Worm (Caenorhabditis elegans) whole organism, L4/young adult: ENCODE results near the gene C46E10.3.

Experiments used
- W03F9.2 ChIP-seq: fragments of 150-350 bp; optimal IDR thresholded peaks from 2 replicates; lab custom pipeline; 2014; ENCODE audit warnings: missing biosample characterization, missing genetic modification characterization
- dao-5 ChIP-seq: sonication (generic microtip); optimal IDR thresholded peaks from 2 replicates; lab custom pipeline; 2016; ENCODE audit warnings: missing genotype, missing genetic modification characterization, moderate library complexity, missing compliant biosample characterization
- him-1 ChIP-seq: sonication (generic microtip); optimal IDR thresholded peaks from 2 replicates; lab custom pipeline; 2016; ENCODE audit warnings: missing genotype, missing genetic modification reagents, missing genetic modification characterization, missing compliant biosample characterization

Gene C46E10.3

DNA sequence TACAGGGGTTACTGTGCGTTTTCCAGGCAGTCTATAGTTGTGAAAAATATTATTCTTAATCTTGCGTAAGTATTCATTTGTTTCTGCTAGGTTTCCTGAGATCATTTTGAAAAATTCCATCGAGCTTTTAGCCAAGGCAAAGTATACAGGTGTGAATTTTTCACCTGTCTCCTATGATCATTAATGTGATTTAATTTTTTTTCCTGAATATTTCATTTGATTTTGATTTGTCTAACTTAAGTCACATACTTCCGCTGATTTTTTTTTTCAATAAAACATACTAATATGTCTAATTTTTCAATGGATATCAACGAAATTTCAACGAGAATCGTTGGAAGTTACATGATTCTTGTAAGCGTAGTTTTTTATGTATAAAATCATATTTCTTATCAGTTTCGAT lies 15.8 kb upstream of the C46E10.3 start, which contains the start of gene srx-108:
Gene srx-108 (plus strand): TSS at position 301 of the 400 bp plus-strand sequence.
- TF ChIP-seq dao-5 (tag; lab: Kevin White, UChicago) = no peak
- no peak for TF ChIP-seq him-1 (tag; lab: Kevin White, UChicago)
- no peak for TF ChIP-seq W03F9.2 (tag; lab: Kevin White, UChicago)

DNA sequence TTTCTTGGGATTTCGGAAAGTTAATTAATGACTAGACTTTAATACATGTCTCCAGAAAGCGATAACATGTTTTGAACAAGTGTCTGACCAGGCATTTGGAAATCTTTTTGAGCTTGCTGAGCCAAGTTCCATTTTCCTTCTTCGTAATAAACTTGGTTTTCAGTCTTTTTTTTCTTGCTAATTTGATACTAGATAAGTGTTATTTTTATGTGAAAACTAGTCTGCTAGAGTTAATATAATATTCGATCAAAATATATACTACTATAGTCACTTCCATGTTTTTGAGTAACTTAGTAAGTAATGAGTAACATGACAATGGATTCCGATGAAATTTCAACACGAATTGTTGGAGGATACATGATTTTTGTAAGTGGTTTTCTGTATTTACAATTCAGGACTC lies 11.9 kb upstream of the C46E10.3 start, which contains the start of gene srx-110:
Gene srx-110 (plus strand): TSS at position 301 of the 400 bp plus-strand sequence.
- TF ChIP-seq him-1 (tag; lab: Kevin White, UChicago) (no peak), W03F9.2 (tag; lab: Kevin White, UChicago) (no peak), dao-5 (tag; lab: Kevin White, UChicago) (no peak)

DNA sequence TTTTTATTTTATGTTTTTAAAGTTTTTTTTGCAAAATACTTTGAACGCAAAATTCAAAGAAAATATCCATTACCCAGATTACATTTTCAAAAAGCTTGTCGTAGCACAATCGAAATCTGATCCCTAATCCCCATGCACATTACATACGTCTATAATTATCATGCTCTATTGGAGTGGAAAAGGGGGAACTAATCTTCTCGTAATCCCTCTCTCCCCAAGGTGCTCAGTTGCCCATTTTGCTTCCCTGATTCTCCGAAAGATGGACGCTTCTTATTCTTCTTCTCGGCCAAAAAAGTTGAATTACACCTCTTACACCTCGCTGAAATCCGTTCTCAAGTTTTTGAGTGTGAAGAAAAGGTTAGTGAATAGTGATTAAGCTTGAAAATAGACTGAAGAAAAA lies 10.1 kb upstream of the C46E10.3 start, which contains the start of gene fbxc-53:
Gene fbxc-53 (plus strand): TSS at position 245 of the 400 bp plus-strand sequence.
- TF ChIP-seq W03F9.2 (tag; lab: Kevin White, UChicago) (no peak), dao-5 (tag; lab: Kevin White, UChicago) (no peak), him-1 (tag; lab: Kevin White, UChicago) (no peak)

DNA sequence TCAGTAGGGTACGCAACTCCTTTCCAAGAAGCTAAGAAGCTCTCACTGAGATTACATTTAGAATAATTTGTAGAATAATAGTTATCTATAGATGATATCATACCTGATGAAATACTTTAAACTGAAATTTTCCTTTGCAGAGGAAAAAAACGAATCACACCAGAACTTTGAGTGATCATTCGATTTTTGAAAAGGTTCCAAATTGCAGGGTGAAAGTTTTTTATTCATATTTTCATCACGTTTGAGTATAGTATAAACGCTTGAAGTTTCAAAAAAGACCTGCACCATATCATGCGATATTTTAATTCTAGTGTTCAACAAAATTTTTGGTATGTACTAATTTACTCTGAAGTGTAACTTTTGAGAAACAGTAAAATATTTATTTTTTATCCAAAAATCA lies 6.5 kb upstream of the C46E10.3 start, which contains the start of gene srh-100:
Gene srh-100 (minus strand): TSS at position 101 of the 400 bp plus-strand sequence.
- TF ChIP-seq dao-5 (tag; lab: Kevin White, UChicago) = no peak
- TF ChIP-seq W03F9.2 (tag; lab: Kevin White, UChicago) = no peak
- TF ChIP-seq him-1 (tag; lab: Kevin White, UChicago) = no peak

DNA sequence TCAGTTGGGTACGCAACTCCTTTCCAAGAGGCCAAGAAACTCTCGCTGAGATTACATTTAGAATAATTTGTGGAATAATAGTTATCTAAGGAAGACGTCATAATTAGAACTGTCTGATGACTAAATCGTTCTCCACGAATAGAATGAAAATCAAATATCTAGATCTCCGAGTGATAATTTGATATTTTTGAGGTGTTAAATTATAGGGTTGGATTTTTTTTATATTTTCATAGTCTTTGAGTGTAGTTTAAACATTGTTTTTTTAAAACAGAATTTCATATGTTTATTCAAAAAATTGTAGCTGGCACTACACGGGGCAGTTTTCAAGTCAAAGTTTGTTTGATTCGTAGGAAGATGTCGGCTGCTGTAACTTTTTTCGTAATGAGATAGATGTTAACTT lies 4.7 kb upstream of the C46E10.3 start, which contains the start of gene srh-99:
Gene srh-99 (minus strand): TSS at position 101 of the 400 bp plus-strand sequence.
- TF ChIP-seq W03F9.2 (tag; lab: Kevin White, UChicago) (no peak), dao-5 (tag; lab: Kevin White, UChicago) (no peak), him-1 (tag; lab: Kevin White, UChicago) (no peak)

DNA sequence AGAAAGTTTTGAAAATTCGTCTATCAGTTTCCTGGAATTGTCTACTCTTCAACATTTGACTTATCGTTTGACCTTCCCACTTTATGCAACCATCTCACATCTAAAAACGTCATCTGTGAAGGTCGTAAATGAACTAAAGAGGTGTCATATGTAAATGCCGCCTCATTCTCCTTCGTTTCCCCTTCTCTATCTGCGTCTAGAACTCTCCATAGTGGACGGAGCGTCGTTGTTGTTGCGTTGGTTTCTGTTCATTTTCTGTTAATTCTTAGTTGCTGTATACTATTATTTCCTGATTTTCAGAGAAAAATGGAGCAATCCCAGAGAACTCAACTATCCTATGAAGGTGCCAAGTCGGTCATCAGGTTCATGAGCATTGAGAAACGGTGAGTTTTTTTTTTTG lies 4.2 kb upstream of the C46E10.3 start, which contains the start of gene fbxc-52:
Gene fbxc-52 (plus strand): TSS at position 301 of the 400 bp plus-strand sequence.
- TF ChIP-seq W03F9.2 (tag; lab: Kevin White, UChicago) = no peak
- no peak for TF ChIP-seq dao-5 (tag; lab: Kevin White, UChicago)
- no peak for TF ChIP-seq him-1 (tag; lab: Kevin White, UChicago)

DNA sequence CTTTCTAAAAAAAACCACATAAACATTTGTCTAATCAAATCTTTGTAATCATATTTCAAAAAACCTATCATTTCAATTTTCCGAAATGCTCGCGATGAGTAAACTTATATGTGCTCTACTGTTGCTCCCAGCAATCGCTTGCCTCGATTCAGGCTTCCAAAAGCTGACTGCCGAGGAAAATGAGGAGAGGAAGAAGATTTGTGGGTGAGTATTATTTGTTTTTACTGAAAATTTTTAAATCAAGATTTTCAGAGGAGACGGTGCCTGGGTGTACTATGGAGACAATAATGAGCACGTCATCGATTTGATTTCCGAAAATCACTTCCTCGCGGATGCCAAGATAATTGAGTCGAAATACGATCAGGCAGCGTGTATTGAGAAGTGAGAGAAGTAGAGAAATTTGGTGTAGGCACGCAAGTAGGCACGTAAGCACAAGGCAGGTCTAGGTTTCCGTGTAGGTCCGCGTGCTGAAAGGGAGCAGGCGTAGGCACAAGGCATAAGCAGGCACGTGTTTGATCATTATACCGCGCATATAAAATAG lies 3.1 kb downstream of the C46E10.3 start, which contains the start of gene C46E10.1:
Gene C46E10.1 (plus strand): TSS at position 51 of the 541 bp plus-strand sequence.
- TF ChIP-seq him-1 (tag; lab: Kevin White, UChicago) (no peak), W03F9.2 (tag; lab: Kevin White, UChicago) (no peak), dao-5 (tag; lab: Kevin White, UChicago) (no peak)

DNA sequence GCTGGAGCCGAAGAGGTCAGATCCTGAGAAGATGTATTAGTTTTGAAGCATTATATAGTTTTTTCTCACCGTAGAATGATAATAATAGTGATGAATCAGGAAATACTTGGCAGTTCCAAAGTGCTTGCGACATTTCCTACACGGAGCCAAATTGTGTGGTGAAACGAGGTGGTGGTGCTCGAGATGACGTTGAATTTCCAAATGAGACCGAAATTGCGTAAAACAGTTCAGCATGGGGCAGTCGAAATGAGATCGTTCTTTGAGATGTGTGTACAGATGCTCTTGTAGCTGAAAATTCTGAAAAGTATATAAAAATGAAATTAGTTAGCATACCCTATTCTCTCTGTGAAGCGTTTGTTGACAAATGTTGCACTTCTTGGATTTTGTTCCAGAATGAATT lies 6.9 kb downstream of the C46E10.3 start, which contains the start of gene C46E10.8:
Gene C46E10.8 (minus strand): TSS at position 101 of the 400 bp plus-strand sequence.
- no peak for TF ChIP-seq W03F9.2 (tag; lab: Kevin White, UChicago)
- TF ChIP-seq him-1 (tag; lab: Kevin White, UChicago) = no peak
- TF ChIP-seq dao-5 (tag; lab: Kevin White, UChicago) = no peak

DNA sequence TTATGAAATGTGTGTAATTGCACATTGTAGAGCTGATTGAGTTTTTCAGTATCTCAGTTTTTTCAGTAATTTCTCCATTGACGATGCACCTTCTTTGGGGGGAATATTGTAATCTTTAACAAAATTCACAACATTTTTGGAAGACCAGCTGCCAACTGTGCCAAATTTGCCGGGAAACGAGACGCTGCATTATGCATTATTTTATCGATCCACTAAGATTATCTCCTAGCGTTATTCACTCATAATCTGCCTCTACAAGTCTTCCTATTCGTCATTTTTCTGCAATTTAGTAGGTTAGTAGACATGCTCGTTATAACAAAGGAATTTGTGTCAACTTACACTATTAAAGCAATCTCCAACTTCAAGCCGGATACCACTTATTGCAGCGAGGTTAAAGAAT lies 10.6 kb downstream of the C46E10.3 start, which contains the start of the genes sdz-12 and bath-31:
Gene sdz-12 (minus strand): TSS at position 101 of the 400 bp plus-strand sequence.
Gene bath-31 (plus strand): TSS at position 251 of the 400 bp plus-strand sequence.
- TF ChIP-seq dao-5 (tag; lab: Kevin White, UChicago) (no peak), him-1 (tag; lab: Kevin White, UChicago) (no peak), W03F9.2 (tag; lab: Kevin White, UChicago) (no peak)

DNA sequence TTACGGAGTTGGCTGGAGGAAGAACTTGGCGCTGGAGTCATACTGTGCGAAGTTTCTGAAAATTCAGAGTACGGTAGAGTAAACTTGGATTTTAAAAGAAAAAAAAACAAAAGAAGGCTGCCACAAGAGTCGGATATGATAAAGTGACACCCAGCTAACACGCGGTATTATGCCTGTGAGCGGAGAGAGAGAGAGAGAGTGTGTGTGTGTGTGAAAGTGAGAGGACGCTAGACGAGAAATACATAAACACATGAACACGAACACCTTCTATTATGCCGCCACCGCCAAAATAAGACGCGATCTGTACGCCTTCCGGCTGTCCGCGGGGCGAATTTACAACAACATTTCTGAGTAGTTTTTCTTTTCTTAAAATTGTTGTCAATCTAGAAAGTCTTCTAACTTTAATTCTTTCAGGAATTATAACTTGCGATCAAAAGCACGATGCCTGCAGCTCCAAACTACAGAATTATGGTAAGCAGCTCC lies 15.8 kb downstream of the C46E10.3 start, which contains the start of gene F12E12.6:
Gene F12E12.6 (minus strand): TSS at position 51 of the 483 bp plus-strand sequence.
- no peak for TF ChIP-seq him-1 (tag; lab: Kevin White, UChicago)
- no peak for TF ChIP-seq dao-5 (tag; lab: Kevin White, UChicago)
- TF ChIP-seq W03F9.2 (tag; lab: Kevin White, UChicago) = no peak

DNA sequence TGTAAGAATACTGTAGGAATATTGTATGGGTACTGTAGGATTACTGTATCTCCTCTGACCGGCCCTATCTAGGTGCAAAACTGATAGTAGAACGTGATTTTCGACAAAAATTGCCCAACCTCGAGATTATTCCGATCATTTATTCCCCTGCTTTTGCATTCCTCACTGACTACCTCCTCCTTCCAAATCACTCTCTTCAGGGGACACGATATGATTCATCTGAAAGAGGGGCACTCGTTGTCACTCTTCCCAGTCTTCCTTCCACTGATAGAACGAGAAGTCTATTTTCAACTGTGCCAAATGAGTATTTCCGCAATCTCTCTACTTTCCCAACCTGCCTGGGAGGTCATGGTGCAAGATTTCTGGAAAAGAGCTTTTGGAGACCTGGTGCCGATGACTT lies 18.5 kb downstream of the C46E10.3 start, which contains the start of gene F12E12.2:
Gene F12E12.2 (plus strand): TSS at position 301 of the 400 bp plus-strand sequence.
- no peak for TF ChIP-seq W03F9.2 (tag; lab: Kevin White, UChicago)
- TF ChIP-seq dao-5 (tag; lab: Kevin White, UChicago) = no peak
- no peak for TF ChIP-seq him-1 (tag; lab: Kevin White, UChicago)

DNA sequence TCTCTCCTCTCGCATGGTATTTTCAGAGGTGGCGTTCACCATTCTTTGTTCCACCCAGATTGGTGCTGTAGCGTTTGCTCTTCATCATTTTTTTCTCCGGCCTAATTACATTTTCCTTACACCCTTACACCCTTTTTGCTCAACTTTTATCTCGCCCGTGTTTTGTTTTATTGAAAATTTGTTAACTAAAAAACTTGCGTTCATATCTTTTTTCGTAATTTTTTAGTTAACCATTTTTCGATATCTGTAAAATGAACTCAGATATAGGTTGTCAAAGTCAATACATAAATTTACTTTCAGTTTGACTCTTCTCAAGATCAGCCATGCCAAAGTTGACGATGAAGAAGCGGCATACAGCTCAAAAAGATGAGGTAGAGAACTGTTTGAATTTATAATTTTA lies 20.5 kb downstream of the C46E10.3 start, which contains the start of gene F12E12.1:
Gene F12E12.1 (plus strand): TSS at position 301 of the 400 bp plus-strand sequence.
- no peak for TF ChIP-seq dao-5 (tag; lab: Kevin White, UChicago)
- no peak for TF ChIP-seq him-1 (tag; lab: Kevin White, UChicago)
- TF ChIP-seq W03F9.2 (tag; lab: Kevin White, UChicago) = no peak

DNA sequence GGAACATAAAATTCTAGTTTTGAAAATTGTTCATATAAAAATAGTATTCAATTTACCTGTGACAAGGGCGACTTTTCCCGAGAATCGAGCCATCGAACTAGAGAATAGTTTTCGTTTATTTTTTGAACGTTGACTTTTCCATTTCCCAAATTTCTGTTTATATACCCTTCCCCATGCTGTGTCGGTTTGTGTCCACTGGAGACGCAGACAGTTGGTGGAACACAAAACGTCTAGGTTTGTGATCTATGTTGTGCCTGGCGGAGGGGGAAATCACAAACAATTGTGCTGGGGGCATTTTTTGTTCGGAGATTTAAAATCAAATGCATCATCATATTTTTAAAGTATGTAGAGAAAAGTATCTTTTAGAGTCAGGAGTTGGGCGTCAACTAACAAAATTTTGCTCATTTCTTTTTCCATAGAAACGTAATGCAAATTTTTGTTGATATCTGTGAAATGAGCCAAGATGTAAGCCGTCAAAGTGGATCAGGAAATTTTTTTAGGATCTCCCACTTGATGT lies 22.6 kb downstream of the C46E10.3 start, which contains the start of gene nta-1:
Gene nta-1 (minus strand): TSS at position 131 of the 517 bp plus-strand sequence.
- TF ChIP-seq him-1 (tag; lab: Kevin White, UChicago) (no peak), dao-5 (tag; lab: Kevin White, UChicago) (no peak), W03F9.2 (tag; lab: Kevin White, UChicago) (no peak)
